Worm (Caenorhabditis elegans): Measurements from ENCODE around the gene rpn-11.

DNA sequence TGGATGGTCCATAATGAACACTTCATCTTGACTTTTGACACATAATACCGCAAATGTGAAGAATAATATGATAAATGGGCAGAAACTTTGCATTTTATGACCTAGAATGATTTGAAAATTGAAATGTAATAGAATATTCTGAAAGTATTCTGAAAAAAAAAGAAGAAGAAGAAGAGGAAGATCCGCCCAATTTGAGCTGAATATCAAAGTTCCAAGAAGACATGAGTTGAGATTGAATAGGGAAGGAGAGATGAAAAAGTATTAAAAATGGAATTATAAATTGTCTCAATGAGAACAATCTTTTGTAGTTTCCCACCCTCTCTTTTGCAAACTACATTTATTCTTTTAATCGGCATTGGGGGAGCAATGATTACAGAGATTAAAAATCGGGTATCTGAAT lies 12.1 kb downstream of the rpn-11 start, which contains the start of gene K07D4.4:
- TF ChIP-seq W03F9.2 (tag; optimal IDR thresholded peaks at IDR 0.05) (no peak), dao-5 (tag; optimal IDR thresholded peaks at IDR 0.05) (no peak)

All from whole organism, L4/young adult.